Worm (Caenorhabditis elegans) whole organism, late embryonic: ENCODE results near the gene pwp-1.

ENCODE experiments used
- ceh-6 ChIP-seq: fragments of 200-800 bp; sonication (Bioruptor generic); optimal IDR thresholded peaks from 2 replicates; lab custom pipeline; 2018; ENCODE audit warnings: mild to moderate bottlenecking, missing genetic modification characterization, missing compliant biosample characterization
- dmd-4 ChIP-seq: sonication (generic microtip); optimal IDR thresholded peaks from 2 replicates; lab custom pipeline; 2016; ENCODE audit warnings: borderline replicate concordance, missing genetic modification characterization, missing compliant biosample characterization
- dve-1 ChIP-seq: sonication (generic microtip); optimal IDR thresholded peaks from 2 replicates; lab custom pipeline; 2017; ENCODE audit warnings: antibody characterized with exemption, mild to moderate bottlenecking, missing genetic modification characterization, missing compliant biosample characterization
- fkh-10 ChIP-seq: fragments of 150-350 bp; optimal IDR thresholded peaks from 2 replicates; lab custom pipeline; 2014; ENCODE audit warnings: missing biosample characterization, missing genetic modification reagents, missing genetic modification characterization
- pqm-1 ChIP-seq: sonication (generic microtip); optimal IDR thresholded peaks from 2 replicates; lab custom pipeline; 2016; ENCODE audit warnings: missing genetic modification characterization, missing compliant biosample characterization
- tbx-2 ChIP-seq: sonication (generic microtip); optimal IDR thresholded peaks from 2 replicates; lab custom pipeline; 2016; ENCODE audit warnings: missing genetic modification characterization, missing compliant biosample characterization

ce11 chrIV:13238943-13239861 is 2.8 kb upstream of the pwp-1 start, which contains the start of gene tag-115:
- TF ChIP-seq fkh-10 (GFP tag; lab: Kevin White, UChicago) (no peak), dmd-4 (no peak), tbx-2 (tag; lab: Kevin White, UChicago) (no peak), ceh-6 (GFP tag; lab: Kevin White, UChicago) (no peak), pqm-1 (tag; lab: Kevin White, UChicago) (no peak), dve-1 (tag; lab: Kevin White, UChicago) (no peak)
